Fruit fly (Drosophila melanogaster): Measurements from ENCODE around the gene Rheb.
A peak's percentile ranks its signal among the peaks of the same experiment; 100 is the strongest.

Rheb gene

DNA sequence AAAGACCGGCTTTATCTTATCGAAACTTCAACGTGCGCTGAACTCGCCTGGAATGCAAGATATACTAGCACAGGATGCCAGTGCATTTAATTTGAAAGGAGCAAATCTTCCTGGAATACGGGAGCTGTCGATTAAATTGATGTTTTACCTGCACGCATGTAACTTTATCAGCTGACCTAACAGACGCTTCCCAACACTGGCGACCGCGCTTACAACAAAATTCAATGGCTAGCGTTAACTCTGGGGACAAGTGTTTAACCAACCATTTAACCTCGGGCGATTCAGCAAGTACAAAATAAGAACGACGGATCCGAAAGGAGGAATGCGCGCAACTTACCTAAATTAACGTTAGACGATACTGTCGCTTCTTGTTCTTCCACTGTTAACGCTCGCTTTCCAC lies 43.0 kb downstream of the Rheb start:
- TF ChIP-seq Snoo (tag; optimal IDR thresholded peaks at IDR 0.05) (no peak), Pif1B (GFP tag; optimal IDR thresholded peaks at IDR 0.05) (no peak), rn (GFP tag; IDR thresholded peaks at IDR 0.05) (no peak), CG14655 (GFP tag; optimal IDR thresholded peaks at IDR 0.05) (no peak), CG9948 (tag; optimal IDR thresholded peaks at IDR 0.05) (no peak), CG13204 (GFP tag; optimal IDR thresholded peaks at IDR 0.05) (no peak), D1 (tag; optimal IDR thresholded peaks at IDR 0.05) (no peak), CG4496 (GFP tag; IDR thresholded peaks at IDR 0.05) (no peak), CG8159 (tag; optimal IDR thresholded peaks at IDR 0.05) (no peak), CG17806 (tag; optimal IDR thresholded peaks at IDR 0.05) (no peak), CG34367 (tag; optimal IDR thresholded peaks at IDR 0.05) (no peak), CG15710 (tag; optimal IDR thresholded peaks at IDR 0.05) (no peak)

DNA sequence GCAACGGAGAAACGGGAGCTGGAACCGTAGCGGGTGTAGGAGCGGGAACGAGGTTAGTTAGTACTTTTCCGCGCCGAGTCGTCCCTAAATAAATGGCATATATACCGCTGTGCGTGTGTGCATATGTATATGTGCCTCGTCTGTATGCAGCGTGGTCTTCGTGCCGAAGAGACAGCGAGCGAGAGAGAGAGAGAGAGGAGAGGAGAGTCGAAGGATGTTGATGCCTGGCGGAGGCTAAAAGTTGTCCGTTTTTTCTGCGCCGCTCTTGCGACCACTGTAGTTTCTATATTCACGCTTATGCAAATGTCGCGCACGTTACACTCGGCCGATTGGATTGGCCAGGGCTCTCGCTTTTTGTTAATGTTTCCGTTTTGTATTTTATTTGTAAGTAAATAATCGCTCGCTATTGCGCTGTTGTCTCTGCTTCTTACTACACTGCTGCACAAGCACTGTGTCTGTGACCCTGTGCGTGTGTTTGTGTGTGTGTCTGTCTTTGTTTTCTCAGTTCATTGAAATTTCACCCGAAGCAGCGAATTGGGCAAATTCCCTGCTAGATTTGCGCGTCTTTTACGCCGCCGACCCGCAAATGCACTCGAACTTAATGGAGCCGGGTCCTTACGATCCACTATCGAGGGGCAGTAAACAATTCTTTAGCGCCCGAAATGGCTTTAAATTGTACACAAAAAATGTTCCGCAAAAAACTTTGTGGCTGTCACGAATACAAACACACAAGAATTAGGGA lies 43.8 kb downstream of the Rheb start, which contains the start of gene Rga:
Gene Rga, minus strand, starts transcription at position 741 of the 742 bp plus-strand sequence.
- TF ChIP-seq CG12605 (GFP tag; IDR thresholded peaks at IDR 0.05) = 0 out of 2 replicates have a peak, but pooled peaks have one; percentile 24
- TF ChIP-seq CG32121 (GFP tag; IDR thresholded peaks at IDR 0.05) = no peak
- TF ChIP-seq CG9948 (tag; optimal IDR thresholded peaks at IDR 0.05) = no peak
- peak; percentile 85 for TF ChIP-seq EcR (GFP tag; optimal IDR thresholded peaks at IDR 0.05)
- TF ChIP-seq CG34367 (tag; optimal IDR thresholded peaks at IDR 0.05) = no peak
- no peak for TF ChIP-seq Ets98B (GFP tag; IDR thresholded peaks at IDR 0.05)
- TF ChIP-seq CG15710 (tag; optimal IDR thresholded peaks at IDR 0.05) = no peak
- TF ChIP-seq Snoo (tag; optimal IDR thresholded peaks at IDR 0.05) = no peak

DNA sequence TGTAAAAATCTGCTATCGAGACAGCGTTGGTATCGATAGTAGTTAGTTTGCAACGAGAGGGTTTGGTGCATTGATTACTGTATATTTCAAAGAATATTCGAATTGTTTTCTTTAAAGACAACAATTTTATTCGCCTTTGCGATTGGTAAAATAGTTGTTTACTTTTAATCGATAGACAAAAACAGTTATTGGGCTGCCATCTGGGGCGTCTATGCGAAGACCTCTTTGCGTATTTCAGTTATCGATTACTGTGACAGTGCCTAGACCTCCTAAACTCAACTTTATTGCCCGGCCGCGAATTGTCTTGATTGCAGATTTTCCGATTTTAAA lies 44.4 kb downstream of the Rheb start, which contains the start of gene Atu:
Gene Atu, plus strand, starts transcription at position 245 of the 330 bp plus-strand sequence.
- no peak for TF ChIP-seq CG8301 (tag; optimal IDR thresholded peaks at IDR 0.05)
- TF ChIP-seq CG17806 (tag; optimal IDR thresholded peaks at IDR 0.05) = no peak
- no peak for TF ChIP-seq CG32121 (GFP tag; IDR thresholded peaks at IDR 0.05)
- TF ChIP-seq Ets98B (GFP tag; IDR thresholded peaks at IDR 0.05) = no peak
- no peak for TF ChIP-seq CG15710 (tag; optimal IDR thresholded peaks at IDR 0.05)

DNA sequence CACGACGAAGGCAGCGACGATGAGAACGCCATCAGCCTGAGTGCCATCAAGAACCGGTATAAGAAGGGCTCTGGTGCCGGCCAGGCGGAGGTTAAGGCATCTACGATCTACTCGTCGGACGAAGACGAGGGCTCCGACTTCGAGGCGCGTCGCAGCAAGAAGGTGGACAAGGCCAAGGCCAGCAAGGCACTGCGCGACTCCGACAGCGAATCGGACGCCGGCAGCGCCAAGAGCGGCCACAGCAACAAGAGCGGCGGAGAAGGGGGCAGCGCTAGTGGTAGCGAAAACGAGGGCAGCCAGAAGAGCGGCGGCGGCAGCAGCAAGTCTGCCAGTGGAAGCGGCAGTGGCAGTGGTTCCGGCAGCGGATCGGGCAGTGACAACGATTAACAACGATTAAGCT lies 46.8 kb downstream of the Rheb start:
- peak; percentile 79 for TF ChIP-seq CG13204 (GFP tag; optimal IDR thresholded peaks at IDR 0.05)
- no peak for TF ChIP-seq CG10348 (GFP tag; IDR thresholded peaks at IDR 0.05)
- TF ChIP-seq EcR (GFP tag; optimal IDR thresholded peaks at IDR 0.05) = peak; percentile 85
- no peak for TF ChIP-seq D1 (tag; optimal IDR thresholded peaks at IDR 0.05)

DNA sequence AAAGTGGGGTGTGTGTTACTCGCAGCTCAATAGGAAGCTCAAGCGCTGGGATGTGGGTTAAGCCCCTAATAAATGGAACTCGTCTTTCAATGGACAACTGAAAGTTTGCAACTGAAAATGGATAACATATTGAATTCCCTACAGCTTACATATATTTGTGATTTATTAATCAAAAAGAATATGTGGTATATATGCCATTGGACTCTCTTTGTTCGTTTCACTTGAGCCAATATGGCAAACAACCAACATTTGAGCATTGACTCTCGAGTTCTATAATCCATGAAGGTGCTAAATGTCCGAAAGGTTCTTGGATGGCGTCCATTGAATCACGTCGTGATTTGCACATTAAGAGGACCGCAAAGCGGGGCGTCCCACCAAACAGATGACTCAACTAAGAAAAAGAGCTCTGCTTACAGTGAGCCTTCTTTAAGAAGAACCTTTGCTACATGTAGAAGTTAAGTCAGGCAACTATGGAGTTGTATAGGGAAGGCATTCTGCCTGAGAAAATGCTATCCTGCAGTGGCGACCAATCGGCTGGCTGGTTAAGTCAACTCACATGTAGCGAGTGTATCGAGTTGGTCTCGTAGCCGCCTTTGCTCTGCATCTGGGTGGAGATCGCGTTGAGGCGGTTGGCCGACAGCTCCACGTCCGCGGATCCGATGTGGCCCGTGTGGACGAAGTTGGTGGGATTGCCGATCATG lies 49.4 kb downstream of the Rheb start:
- TF ChIP-seq gl (tag; optimal IDR thresholded peaks at IDR 0.05) = peak; percentile 7
- TF ChIP-seq rn (GFP tag; IDR thresholded peaks at IDR 0.05) = no peak
- peak; percentile 22 for TF ChIP-seq Snoo (tag; optimal IDR thresholded peaks at IDR 0.05)
- peak; percentile 34 for TF ChIP-seq CG8159 (tag; optimal IDR thresholded peaks at IDR 0.05)
- no peak for TF ChIP-seq CG14655 (GFP tag; optimal IDR thresholded peaks at IDR 0.05)
- TF ChIP-seq CG15710 (tag; optimal IDR thresholded peaks at IDR 0.05) = peak; percentile 50
- no peak for TF ChIP-seq CG34367 (tag; optimal IDR thresholded peaks at IDR 0.05)
- TF ChIP-seq CG10348 (GFP tag; IDR thresholded peaks at IDR 0.05) = no peak
- peak; percentile 46; the same call in 2 of the 3 replicates for TF ChIP-seq CG4496 (GFP tag; IDR thresholded peaks at IDR 0.05)
- peak; percentile 16 for TF ChIP-seq Pif1A (GFP tag; optimal IDR thresholded peaks at IDR 0.05)
- peak; percentile 56 for TF ChIP-seq CG32121 (GFP tag; IDR thresholded peaks at IDR 0.05)
- TF ChIP-seq CG12605 (GFP tag; IDR thresholded peaks at IDR 0.05) = no peak
- TF ChIP-seq CG9948 (tag; optimal IDR thresholded peaks at IDR 0.05) = peak; percentile 32
- no peak for TF ChIP-seq D1 (tag; optimal IDR thresholded peaks at IDR 0.05)
- TF ChIP-seq CG17806 (tag; optimal IDR thresholded peaks at IDR 0.05) = peak; percentile 22
- peak; percentile 63 for TF ChIP-seq fd96Ca (GFP tag; IDR thresholded peaks at IDR 0.05)
- no peak for TF ChIP-seq EcR (GFP tag; optimal IDR thresholded peaks at IDR 0.05)
- no peak for TF ChIP-seq CG13204 (GFP tag; optimal IDR thresholded peaks at IDR 0.05)
- TF ChIP-seq CG8301 (tag; optimal IDR thresholded peaks at IDR 0.05) = peak; percentile 53
- TF ChIP-seq Ets98B (GFP tag; IDR thresholded peaks at IDR 0.05) = peak; percentile 55
- no peak for TF ChIP-seq Pif1B (GFP tag; optimal IDR thresholded peaks at IDR 0.05)

All from whole organism, pupa.